Worm (Caenorhabditis elegans) whole organism, L4 larva: ENCODE measurements around the gene Y20C6A.4.

Source experiments
- php-3 ChIP-seq: fragments of 200-800 bp; sonication (Bioruptor generic); IDR thresholded peaks from 2 replicates; pipeline ENCODE4 v1.3.6; 2022; ENCODE audit warnings: missing genetic modification reagents, missing genetic modification characterization, missing compliant biosample characterization
- snpc-1.2 ChIP-seq: fragments of 200-800 bp; sonication (Bioruptor generic); IDR thresholded peaks from 2 replicates; pipeline ENCODE4 v1.3.6; 2022; ENCODE audit warnings: missing genetic modification reagents, missing genetic modification characterization, missing compliant biosample characterization
- snpc-4 ChIP-seq: fragments of 150-350 bp; optimal IDR thresholded peaks from 2 replicates; lab custom pipeline; 2014; ENCODE audit warnings: missing biosample characterization, missing genetic modification characterization

DNA sequence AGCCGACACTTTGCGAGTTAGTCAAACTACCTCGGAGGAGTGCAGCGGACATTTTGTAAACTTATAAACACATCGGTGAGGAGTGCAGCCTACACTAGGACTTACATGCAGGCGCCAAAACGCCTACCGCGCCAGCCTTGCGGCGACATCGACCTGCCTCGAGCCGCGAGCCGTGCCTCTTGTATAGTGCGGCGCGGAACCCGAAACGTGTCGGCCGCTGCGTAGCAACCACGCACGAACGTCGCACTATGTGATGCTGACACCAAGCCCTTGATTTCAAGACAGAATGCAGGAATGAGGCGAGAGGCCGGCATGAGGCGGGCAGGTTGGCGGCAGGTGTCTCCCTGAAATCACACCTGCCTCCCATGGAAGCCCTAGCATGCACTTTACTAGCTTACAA, 49.2 kb downstream of the Y20C6A.4 start:
- no peak for TF ChIP-seq snpc-1.2 (GFP tag; lab: Robert Waterston, UW)
- no peak for TF ChIP-seq php-3
- no peak for TF ChIP-seq snpc-4
